Worm (Caenorhabditis elegans): ENCODE measurements around the gene mig-6.

Gene mig-6

ce11 chrV:7854603-7855002 is 27.6 kb downstream of the mig-6 start, which contains the start of the genes C37C3.9 and C37C3.18 (continued):
- TF ChIP-seq cebp-2 (GFP tag; IDR thresholded peaks at IDR 0.05) (no peak), D2030.7 (GFP tag; IDR thresholded peaks at IDR 0.05) (no peak), chd-7 (tag; optimal IDR thresholded peaks at IDR 0.05) (peak; percentile 41), B0019.2 (GFP tag; conservative IDR thresholded peaks at IDR 0.05) (no peak), B0035.1 (tag; optimal IDR thresholded peaks at IDR 0.05) (no peak), F23B12.7 (tag; optimal IDR thresholded peaks at IDR 0.05; ENCODE audit: insufficient read depth) (no peak), F33H1.4 (GFP tag; IDR thresholded peaks at IDR 0.05) (no peak), K11D2.4 (GFP tag; IDR thresholded peaks at IDR 0.05) (peak; percentile 38; the same call in 1 of the 2 replicates), snpc-1.1 (tag; optimal IDR thresholded peaks at IDR 0.05; ENCODE audit: insufficient read depth) (no peak), snpc-1.3 (tag; optimal IDR thresholded peaks at IDR 0.05; ENCODE audit: insufficient read depth) (no peak), F22D6.2 (tag; optimal IDR thresholded peaks at IDR 0.05) (no peak), pha-4 (tag; optimal IDR thresholded peaks at IDR 0.05) (no peak), T07F8.4 (tag; optimal IDR thresholded peaks at IDR 0.05) (no peak), hmg-20 (GFP tag; IDR thresholded peaks at IDR 0.05) (no peak), egrh-3 (GFP tag; IDR thresholded peaks at IDR 0.05) (0 out of 2 replicates have a peak, but pooled peaks have one; percentile 27), lin-54 (GFP tag; optimal IDR thresholded peaks at IDR 0.05) (peak; percentile 33), Y79H2A.3 (GFP tag; conservative IDR thresholded peaks at IDR 0.05) (no peak), mcd-1 (GFP tag; IDR thresholded peaks at IDR 0.05) (peak; percentile 44; the same call in 1 of the 2 replicates), T26A5.8 (tag; optimal IDR thresholded peaks at IDR 0.05) (no peak), snpc-4 (GFP tag; optimal IDR thresholded peaks at IDR 0.05) (no peak), snpc-4 (tag; optimal IDR thresholded peaks at IDR 0.05) (peak; percentile 72 to 79 (median 76)), tbp1 (GFP tag; optimal IDR thresholded peaks at IDR 0.05) (peak; percentile 26), aptf-3 (GFP tag; IDR thresholded peaks at IDR 0.05) (no peak), nhr-90 (tag; optimal IDR thresholded peaks at IDR 0.05) (no peak), gei-17 (GFP tag; optimal IDR thresholded peaks at IDR 0.05) (no peak), lin-35 (GFP tag; optimal IDR thresholded peaks at IDR 0.05) (no peak), ceh-79 (tag; optimal IDR thresholded peaks at IDR 0.05) (no peak), madf-8 (GFP tag; conservative IDR thresholded peaks at IDR 0.05) (no peak), efl-1 (GFP tag; optimal IDR thresholded peaks at IDR 0.05) (no peak), ama-1 (optimal IDR thresholded peaks at IDR 0.05) (no peak), ama-1 (GFP tag; optimal IDR thresholded peaks at IDR 0.05) (no peak), hlh-12 (tag; optimal IDR thresholded peaks at IDR 0.05) (no peak), dpff-1 (tag; optimal IDR thresholded peaks at IDR 0.05) (no peak), mel-28 (tag; optimal IDR thresholded peaks at IDR 0.05; ENCODE audit: borderline replicate concordance) (peak; percentile 27), dox-1 (GFP tag; IDR thresholded peaks at IDR 0.05) (peak; percentile 82), nhr-120 (GFP tag; IDR thresholded peaks at IDR 0.05) (no peak), unc-62 (GFP tag; optimal IDR thresholded peaks at IDR 0.05) (no peak), ztf-6 (GFP tag; IDR thresholded peaks at IDR 0.05) (no peak), madf-10 (tag; optimal IDR thresholded peaks at IDR 0.05) (no peak), F49E8.2 (tag; optimal IDR thresholded peaks at IDR 0.05; ENCODE audit: insufficient read depth) (no peak), sea-2 (GFP tag; IDR thresholded peaks at IDR 0.05) (no peak), cebp-1 (GFP tag; IDR thresholded peaks at IDR 0.05) (peak; percentile 90), cebp-1 (tag; optimal IDR thresholded peaks at IDR 0.05) (peak; percentile 97), let-607 (tag; optimal IDR thresholded peaks at IDR 0.05) (peak; percentile 73 to 90), lin-40 (tag; optimal IDR thresholded peaks at IDR 0.05) (peak; percentile 48), Y53F4B.3 (GFP tag; IDR thresholded peaks at IDR 0.05) (no peak), hsf-1 (GFP tag; IDR thresholded peaks at IDR 0.05) (0 out of 2 replicates have a peak, but pooled peaks have one; percentile 32), let-526 (GFP tag; IDR thresholded peaks at IDR 0.05) (peak; percentile 50; the same call in 1 of the 2 replicates), F52B5.7 (tag; optimal IDR thresholded peaks at IDR 0.05) (no peak)

Measured in whole organism, young adult.